Fruit fly (Drosophila melanogaster) whole organism, embryonic: ENCODE measurements around the gene lectin-24A.

Experiments
- Adf1 ChIP-seq: fragments of 200-800 bp; sonication (Bioruptor generic); IDR thresholded peaks from 2 replicates; pipeline ENCODE4 v1.3.6; 2022; ENCODE audit warnings: missing biosample characterization, missing genetic modification characterization
- CG10147 ChIP-seq: fragments of 200-800 bp; sonication (Bioruptor generic); optimal IDR thresholded peaks from 2 replicates; lab custom pipeline; 2019; ENCODE audit warnings: missing biosample characterization, mild to moderate bottlenecking, missing genetic modification characterization, moderate library complexity
- CG10654 ChIP-seq: fragments of 200-800 bp; sonication (Bioruptor generic); optimal IDR thresholded peaks from 2 replicates; lab custom pipeline; 2016; ENCODE audit warnings: missing biosample characterization, missing genetic modification characterization
- CG12219 ChIP-seq: fragments of 200-800 bp; sonication (Bioruptor generic); optimal IDR thresholded peaks from 3 replicates; lab custom pipeline; 2018; ENCODE audit warnings: missing biosample characterization, mild to moderate bottlenecking, missing genetic modification characterization
- CG13287 ChIP-seq: fragments of 200-800 bp; sonication (Bioruptor generic); IDR thresholded peaks from 2 replicates; pipeline ENCODE4 v1.3.6; 2022; ENCODE audit warnings: missing biosample characterization, missing genetic modification characterization; ENCODE audit not compliant: partially characterized antibody
- CG13894 ChIP-seq: fragments of 200-800 bp; sonication (Bioruptor generic); optimal IDR thresholded peaks from 3 replicates; lab custom pipeline; 2018; ENCODE audit warnings: missing biosample characterization, mild to moderate bottlenecking, missing genetic modification characterization, moderate library complexity
- CG15073 ChIP-seq: fragments of 200-800 bp; sonication (Bioruptor generic); optimal IDR thresholded peaks from 2 replicates; lab custom pipeline; 2016; ENCODE audit warnings: missing biosample characterization, missing genetic modification characterization
- CG17829 ChIP-seq: fragments of 200-800 bp; optimal IDR thresholded peaks from 2 replicates; lab custom pipeline; 2019; ENCODE audit warnings: missing biosample characterization, mild to moderate bottlenecking, missing genetic modification characterization, moderate library complexity
- CG18262 ChIP-seq: fragments of 200-800 bp; optimal IDR thresholded peaks from 3 replicates; lab custom pipeline; 2019; ENCODE audit warnings: missing biosample characterization, mild to moderate bottlenecking, missing genetic modification characterization, moderate library complexity
- CG2116 ChIP-seq: fragments of 200-800 bp; sonication (Bioruptor generic); optimal IDR thresholded peaks from 3 replicates; lab custom pipeline; 2018; ENCODE audit warnings: missing biosample characterization, mild to moderate bottlenecking, missing genetic modification characterization
- CG7987 ChIP-seq: fragments of 200-800 bp; sonication (Bioruptor generic); optimal IDR thresholded peaks from 2 replicates; lab custom pipeline; 2018; ENCODE audit warnings: missing biosample characterization, mild to moderate bottlenecking, missing genetic modification characterization, moderate library complexity
- CG8924 ChIP-seq: fragments of 200-800 bp; optimal IDR thresholded peaks from 3 replicates; lab custom pipeline; 2019; ENCODE audit warnings: missing biosample characterization, mild to moderate bottlenecking, missing genetic modification characterization, moderate library complexity
- CG9609 ChIP-seq: fragments of 200-800 bp; sonication (Bioruptor generic); optimal IDR thresholded peaks from 3 replicates; lab custom pipeline; 2016; ENCODE audit warnings: missing biosample characterization, missing genetic modification characterization
- D ChIP-seq, 2 experiments: fragments of 200-800 bp in 1 of 2; fragments of >200 bp in 1 of 2; sonication (Bioruptor generic) in 1 of 2; optimal IDR thresholded peaks; 2 replicates in 1 of 2; 3 replicates in 1 of 2; lab custom pipeline; 2017; ENCODE audit warnings: mild to moderate bottlenecking in 1 of 2, missing biosample characterization in 1 of 2, missing genetic modification characterization in 1 of 2, missing genetic modification reagents in 1 of 2
- Deaf1 ChIP-seq: fragments of 200-800 bp; optimal IDR thresholded peaks from 3 replicates; lab custom pipeline; 2019; ENCODE audit warnings: missing biosample characterization, mild to moderate bottlenecking, missing genetic modification characterization, moderate library complexity
- Dp ChIP-seq: fragments of 200-800 bp; sonication (Bioruptor generic); optimal IDR thresholded peaks from 2 replicates; lab custom pipeline; 2018; ENCODE audit warnings: missing biosample characterization, mild to moderate bottlenecking, missing genetic modification characterization, moderate library complexity
- E2f2 ChIP-seq: fragments of 200-800 bp; sonication (Bioruptor generic); IDR thresholded peaks from 2 replicates; pipeline ENCODE4 v1.3.6; 2022; ENCODE audit warnings: missing biosample characterization, missing genetic modification characterization
- Ets97D ChIP-seq: fragments of 200-800 bp; sonication (Bioruptor generic); optimal IDR thresholded peaks from 3 replicates; lab custom pipeline; 2016; ENCODE audit warnings: missing biosample characterization, missing genetic modification characterization
- HLH54F ChIP-seq: fragments of 200-800 bp; sonication (Bioruptor generic); optimal IDR thresholded peaks from 3 replicates; lab custom pipeline; 2016; ENCODE audit warnings: missing biosample characterization, missing genetic modification characterization
- Med ChIP-seq: fragments of 200-800 bp; sonication (Bioruptor generic); peaks from one replicate; lab custom pipeline; 2016; ENCODE audit warnings: missing biosample characterization, missing genetic modification characterization, mild to moderate bottlenecking, inconsistent platforms, moderate library complexity
- Sox100B ChIP-seq: fragments of 200-800 bp; sonication (Bioruptor generic); optimal IDR thresholded peaks from 3 replicates; lab custom pipeline; 2018; ENCODE audit warnings: missing biosample characterization, mild to moderate bottlenecking, missing genetic modification characterization
- Ssrp ChIP-seq: fragments of 200-800 bp; sonication (Bioruptor generic); optimal IDR thresholded peaks from 2 replicates; lab custom pipeline; 2018; ENCODE audit warnings: missing biosample characterization, mild to moderate bottlenecking, missing genetic modification characterization, moderate library complexity
- Trl ChIP-seq, 3 experiments: fragments of >200 bp in 2 of 3; fragments of 200-800 bp in 1 of 3; sonication (Bioruptor generic) in 1 of 3; optimal IDR thresholded peaks; 2 replicates in 1 of 3; 3 replicates in 2 of 3; lab custom pipeline; 2016 to 2017; ENCODE audit warnings: missing biosample characterization in 1 of 3, missing genetic modification characterization in 1 of 3
- al ChIP-seq: fragments of 200-800 bp; sonication (Bioruptor generic); IDR thresholded peaks from 2 replicates; pipeline ENCODE4 v1.3.6; 2022; ENCODE audit warnings: missing biosample characterization, missing genetic modification characterization
- amos ChIP-seq: fragments of 200-800 bp; sonication (Bioruptor generic); IDR thresholded peaks from 2 replicates; pipeline ENCODE4 v1.3.6; 2022; ENCODE audit warnings: missing biosample characterization, missing genetic modification characterization; ENCODE audit not compliant: partially characterized antibody
- bowl ChIP-seq: fragments of 200-800 bp; sonication (Bioruptor generic); IDR thresholded peaks from 2 replicates; pipeline ENCODE4 v1.3.6; 2022; ENCODE audit warnings: missing biosample characterization, missing genetic modification characterization
- cato ChIP-seq: fragments of 200-800 bp; sonication (Bioruptor generic); optimal IDR thresholded peaks from 2 replicates; lab custom pipeline; 2016; ENCODE audit warnings: missing biosample characterization, missing genetic modification characterization, borderline replicate concordance
- chinmo ChIP-seq: fragments of 200-800 bp; sonication (Bioruptor generic); IDR thresholded peaks from 4 replicates; pipeline ENCODE4 v1.3.6; 2022; ENCODE audit warnings: missing biosample characterization, missing genetic modification characterization; ENCODE audit not compliant: partially characterized antibody
- crol ChIP-seq: fragments of 200-800 bp; sonication (Bioruptor generic); IDR thresholded peaks from 2 replicates; pipeline ENCODE4 v1.3.6; 2022; ENCODE audit warnings: missing biosample characterization, missing genetic modification characterization
- ewg ChIP-seq: fragments of 200-800 bp; sonication (Bioruptor generic); optimal IDR thresholded peaks from 3 replicates; lab custom pipeline; 2017; ENCODE audit warnings: mild to moderate bottlenecking, missing biosample characterization, missing genetic modification reagents, missing genetic modification characterization
- exex ChIP-seq: fragments of 200-800 bp; sonication (Bioruptor generic); optimal IDR thresholded peaks from 4 replicates; lab custom pipeline; 2018; ENCODE audit warnings: missing biosample characterization, mild to moderate bottlenecking, missing genetic modification characterization, moderate library complexity
- hb ChIP-seq: fragments of 200-800 bp; sonication (Bioruptor generic); IDR thresholded peaks from 3 replicates; pipeline ENCODE4 v1.3.6; 2022; ENCODE audit warnings: missing biosample characterization, missing genetic modification characterization; ENCODE audit not compliant: partially characterized antibody
- jumu ChIP-seq: fragments of 200-800 bp; sonication (Bioruptor generic); optimal IDR thresholded peaks from 3 replicates; lab custom pipeline; 2016; ENCODE audit warnings: missing biosample characterization, missing genetic modification characterization
- luna ChIP-seq: fragments of 200-800 bp; sonication (Bioruptor generic); optimal IDR thresholded peaks from 2 replicates; lab custom pipeline; 2016; ENCODE audit warnings: missing biosample characterization, missing genetic modification characterization
- maf-S ChIP-seq: fragments of 200-800 bp; sonication (Bioruptor generic); optimal IDR thresholded peaks from 2 replicates; lab custom pipeline; 2016; ENCODE audit warnings: missing biosample characterization, missing genetic modification characterization
- otp ChIP-seq: fragments of 200-800 bp; sonication (Bioruptor generic); IDR thresholded peaks from 3 replicates; pipeline ENCODE4, ENCODE4 v1.3.6; 2022; ENCODE audit warnings: missing biosample characterization, missing genetic modification characterization
- pan ChIP-seq, 4 experiments: fragments of >200 bp in 3 of 4; fragments of 200-800 bp in 1 of 4; sonication (Bioruptor generic) in 1 of 4; optimal IDR thresholded peaks in 3 of 4; IDR thresholded peaks in 1 of 4; 2 replicates each; pipeline versions ENCODE4 v1.3.6 to Lab custom; 2017 to 2022; ENCODE audit warnings: missing biosample characterization in 2 of 4, missing genetic modification characterization in 2 of 4, mixed read lengths in 1 of 4
- psq ChIP-seq: fragments of 200-800 bp; sonication (Bioruptor generic); optimal IDR thresholded peaks from 2 replicates; lab custom pipeline; 2017; ENCODE audit warnings: missing biosample characterization, missing genetic modification characterization
- pzg ChIP-seq: fragments of 200-800 bp; sonication (Bioruptor generic); optimal IDR thresholded peaks from 3 replicates; lab custom pipeline; 2018; ENCODE audit warnings: missing biosample characterization, mild to moderate bottlenecking, missing genetic modification characterization, moderate library complexity
- ranshi ChIP-seq: fragments of 200-800 bp; sonication (Bioruptor generic); IDR thresholded peaks from 2 replicates; pipeline ENCODE4 v1.3.6; 2022; ENCODE audit warnings: missing biosample characterization, missing genetic modification characterization
- scrt ChIP-seq: fragments of 200-800 bp; sonication (Bioruptor generic); optimal IDR thresholded peaks from 2 replicates; lab custom pipeline; 2018; ENCODE audit warnings: missing biosample characterization, mild to moderate bottlenecking, missing genetic modification characterization, moderate library complexity
- sug ChIP-seq: fragments of 200-800 bp; optimal IDR thresholded peaks from 2 replicates; lab custom pipeline; 2019; ENCODE audit warnings: missing biosample characterization, mild to moderate bottlenecking, missing genetic modification characterization, moderate library complexity
- toy ChIP-seq: fragments of 200-800 bp; sonication (Bioruptor generic); IDR thresholded peaks from 2 replicates; pipeline ENCODE4 v1.3.6; 2022; ENCODE audit warnings: missing biosample characterization, missing genetic modification characterization
- vnd ChIP-seq: fragments of 200-800 bp; sonication (Bioruptor generic); IDR thresholded peaks from 3 replicates; pipeline ENCODE4 v1.3.6; 2022; ENCODE audit warnings: missing biosample characterization, missing genetic modification characterization; ENCODE audit not compliant: partially characterized antibody
- vvl ChIP-seq: fragments of 200-800 bp; sonication (Bioruptor generic); IDR thresholded peaks from 2 replicates; pipeline ENCODE4 v1.3.6; 2022; ENCODE audit warnings: missing biosample characterization, missing genetic modification characterization

Gene lectin-24A

dm6 chr2L:3717673-3718235, at the start of gene lectin-24A, which contains the start of gene Shaw:
Gene lectin-24A (minus strand): TSS chr2L:3717773.
Gene Shaw (plus strand): TSS chr2L:3718185.
- TF ChIP-seq Deaf1 (tag; lab: Kevin White, UChicago) (peak; percentile 73), Med (GFP tag; lab: Kevin White, UChicago) (no peak), ranshi (GFP tag; lab: Robert Waterston, UW) (no peak), CG17829 (tag; lab: Kevin White, UChicago) (no peak), D (optimal IDR thresholded peaks at IDR 0.05; lab: Kevin White, UChicago) (no peak), D (GFP tag; optimal IDR thresholded peaks at IDR 0.05; lab: Kevin White, UChicago) (no peak), CG7987 (GFP tag; lab: Kevin White, UChicago) (no peak), CG8924 (tag; lab: Kevin White, UChicago) (no peak), CG10654 (GFP tag; lab: Kevin White, UChicago) (no peak), Ssrp (no peak), otp (GFP tag; lab: Robert Waterston, UW) (no peak), toy (GFP tag; lab: Robert Waterston, UW) (no peak), HLH54F (no peak), Ets97D (no peak), vvl (GFP tag; lab: Robert Waterston, UW) (no peak), Sox100B (no peak), CG2116 (GFP tag; lab: Kevin White, UChicago) (peak; percentile 48), CG15073 (GFP tag; lab: Kevin White, UChicago) (no peak), crol (GFP tag; lab: Robert Waterston, UW) (no peak), luna (GFP tag; lab: Kevin White, UChicago) (no peak), pzg (peak; percentile 2), CG18262 (tag; lab: Kevin White, UChicago) (no peak), hb (GFP tag; lab: Robert Waterston, UW) (no peak), al (no peak), CG13287 (no peak), CG10147 (GFP tag; lab: Kevin White, UChicago) (no peak), CG9609 (GFP tag; lab: Kevin White, UChicago) (no peak), Dp (GFP tag; lab: Kevin White, UChicago) (peak; percentile 19), ewg (GFP tag; lab: Kevin White, UChicago) (peak; percentile 83), psq (GFP tag; lab: Kevin White, UChicago) (peak; percentile 31), exex (tag; lab: Kevin White, UChicago) (no peak), E2f2 (GFP tag; lab: Robert Waterston, UW) (peak; percentile 36; the same call in 1 of the 2 replicates)

DNA sequence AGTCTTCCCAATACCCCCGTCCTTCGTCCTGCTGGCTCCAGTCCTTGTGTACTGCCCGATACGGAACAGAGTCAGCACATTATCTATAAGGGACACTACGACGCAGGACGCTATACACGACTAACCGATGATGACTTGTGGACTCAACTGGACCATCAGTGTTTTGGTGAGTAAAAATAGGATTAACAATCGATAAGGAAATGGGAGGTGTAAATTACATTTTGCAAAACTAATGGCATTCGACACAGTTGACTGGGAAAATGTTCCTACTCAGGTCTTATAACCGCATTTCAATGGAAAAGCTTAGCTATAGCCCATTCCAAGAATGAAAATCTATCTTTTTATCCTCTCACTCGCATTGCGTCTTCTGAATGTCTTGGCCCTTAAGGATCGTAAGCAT, 47.6 kb upstream of the lectin-24A start, which contains the start of gene CG43703:
Gene CG43703 (plus strand): TSS at position 301 of the 400 bp plus-strand sequence.
- TF ChIP-seq sug (tag; lab: Kevin White, UChicago) (no peak), Med (GFP tag; lab: Kevin White, UChicago) (peak; percentile 0)
- TF ChIP-seq, all 482 proteins: peak for 1

DNA sequence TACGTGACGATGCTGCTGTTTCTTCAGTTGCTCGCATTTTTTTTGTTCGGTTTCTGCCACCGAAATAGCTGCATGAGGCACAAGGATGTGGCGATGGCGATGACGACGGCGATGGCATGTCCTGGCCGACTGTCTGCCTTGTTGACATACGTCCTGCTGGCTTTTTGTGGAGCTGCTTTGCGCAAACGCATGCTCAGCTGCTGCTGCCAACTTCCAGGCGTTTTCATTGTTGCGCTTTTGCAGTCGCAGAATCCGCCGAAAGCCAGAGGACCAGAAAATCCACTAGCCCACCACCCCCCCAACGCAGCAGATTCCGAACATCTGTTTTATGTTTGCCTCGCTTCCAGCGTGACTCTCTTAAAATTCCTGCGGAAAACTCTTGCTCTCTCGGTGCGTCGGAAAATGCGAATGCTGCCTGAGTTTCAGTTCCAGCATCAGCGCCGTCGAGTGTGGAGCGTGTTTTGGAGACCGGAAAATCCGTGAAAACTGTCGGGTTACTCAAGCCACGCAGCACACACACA, 39.3 kb upstream of the lectin-24A start, which contains the start of gene CG43707:
Gene CG43707 (plus strand): TSS at position 426 of the 521 bp plus-strand sequence.
- 0 out of 2 replicates have a peak, but pooled peaks have one; percentile 7 for TF ChIP-seq amos (GFP tag; lab: Robert Waterston, UW)
- peak; percentile 51 for TF ChIP-seq ewg (GFP tag; lab: Kevin White, UChicago)
- no peak for TF ChIP-seq jumu (GFP tag; lab: Kevin White, UChicago)
- 0 out of 2 replicates have a peak, but pooled peaks have one; percentile 4 for TF ChIP-seq bowl (GFP tag; lab: Robert Waterston, UW)
- TF ChIP-seq CG13894 (tag; lab: Kevin White, UChicago) = peak; percentile 37
- peak; percentile 26; the same call in 1 of the 2 replicates for TF ChIP-seq Adf1 (GFP tag; lab: Robert Waterston, UW)
- TF ChIP-seq Deaf1 (tag; lab: Kevin White, UChicago) = peak; percentile 55
- no peak for TF ChIP-seq vnd
- no peak for TF ChIP-seq CG12219
- TF ChIP-seq cato (GFP tag; lab: Kevin White, UChicago) = no peak
- 0 out of 4 replicates have a peak, but pooled peaks have one; percentile 69 for TF ChIP-seq chinmo (GFP tag; lab: Robert Waterston, UW)
- TF ChIP-seq pan (optimal IDR thresholded peaks at IDR 0.05; lab: Kevin White, UChicago) = no peak
- TF ChIP-seq pan (GFP tag; optimal IDR thresholded peaks at IDR 0.05 in 1 of 2, IDR thresholded peaks at IDR 0.05 in 1 of 2) = peak in 1 of 2 experiments; percentile 13
- peak; percentile 67 for TF ChIP-seq scrt
- TF ChIP-seq maf-S (GFP tag; lab: Kevin White, UChicago) = no peak
- peak in 1 of 2 experiments; percentile 17 for TF ChIP-seq Trl (optimal IDR thresholded peaks at IDR 0.05; lab: Kevin White, UChicago)
- no peak for TF ChIP-seq Trl (GFP tag; optimal IDR thresholded peaks at IDR 0.05; lab: Kevin White, UChicago)
